Worm (Caenorhabditis elegans) whole organism, midembryonic: Measurements from ENCODE around the gene ZK666.12.

Experiments used
- T22C8.4 ChIP-seq: fragments of 200-800 bp; sonication (Bioruptor generic); IDR thresholded peaks from 2 replicates; pipeline ENCODE4 v1.3.6; 2022; ENCODE audit warnings: missing genetic modification characterization, missing compliant biosample characterization
- flt-1 ChIP-seq: fragments of 200-800 bp; sonication (Bioruptor generic); IDR thresholded peaks from 2 replicates; pipeline ENCODE4 v1.3.6; 2022; ENCODE audit warnings: missing genetic modification characterization, missing compliant biosample characterization
- klf-2 ChIP-seq: fragments of 200-800 bp; sonication (Bioruptor generic); conservative IDR thresholded peaks from 2 replicates; pipeline ENCODE4 v1.3.6; 2022; ENCODE audit warnings: missing genetic modification reagents, missing genetic modification characterization, missing compliant biosample characterization
- med-1 ChIP-seq: sonication (generic microtip); optimal IDR thresholded peaks from 2 replicates; lab custom pipeline; 2017; ENCODE audit warnings: missing genetic modification characterization, mild to moderate bottlenecking, missing compliant biosample characterization, antibody characterized with exemption, missing genetic modification reagents; ENCODE audit not compliant: insufficient read depth
- ref-1 ChIP-seq: fragments of 200-800 bp; sonication (Bioruptor generic); conservative IDR thresholded peaks from 2 replicates; pipeline ENCODE4 v1.3.6; 2022; ENCODE audit warnings: missing genetic modification reagents, missing genetic modification characterization, missing compliant biosample characterization
- tab-1 ChIP-seq: fragments of 200-800 bp; sonication (Bioruptor generic); IDR thresholded peaks from 2 replicates; pipeline ENCODE4 v1.3.6; 2022; ENCODE audit warnings: missing genetic modification characterization, missing compliant biosample characterization
- ztf-23 ChIP-seq: fragments of 200-800 bp; sonication (Bioruptor generic); IDR thresholded peaks from 2 replicates; pipeline ENCODE4 v1.3.6; 2022; ENCODE audit warnings: missing genetic modification reagents, missing genetic modification characterization, missing compliant biosample characterization
- ztf-29 ChIP-seq: fragments of 200-800 bp; sonication (Bioruptor generic); IDR thresholded peaks from 2 replicates; pipeline ENCODE4 v1.3.6; 2022; ENCODE audit warnings: missing genetic modification reagents, missing genetic modification characterization, missing compliant biosample characterization

DNA sequence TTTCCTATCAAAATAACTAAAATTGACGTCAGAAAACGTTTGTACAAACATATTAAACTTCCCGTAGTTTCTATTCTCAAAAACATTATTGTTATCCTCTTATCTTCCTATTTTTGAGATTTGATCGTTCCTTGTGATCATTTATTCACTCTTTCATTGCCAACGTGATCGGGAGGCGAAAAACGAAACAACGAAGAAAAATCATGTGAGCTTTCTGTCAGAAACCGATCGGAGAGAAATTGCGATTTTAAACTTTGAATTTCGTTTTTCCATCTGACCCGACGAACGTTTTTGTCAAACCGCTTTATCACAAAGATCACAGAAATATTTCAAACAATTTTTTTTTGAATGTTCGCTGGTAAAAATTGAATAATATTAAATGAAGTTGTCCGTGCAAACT lies 49.7 kb upstream of the ZK666.12 start:
- no peak for TF ChIP-seq med-1
- no peak for TF ChIP-seq ztf-29 (GFP tag; lab: Robert Waterston, UW)
- no peak for TF ChIP-seq ref-1 (GFP tag; lab: Robert Waterston, UW)
- TF ChIP-seq ztf-23 (GFP tag; lab: Robert Waterston, UW) = no peak
- no peak for TF ChIP-seq klf-2 (GFP tag; lab: Robert Waterston, UW)
- no peak for TF ChIP-seq T22C8.4 (GFP tag; lab: Robert Waterston, UW)
- TF ChIP-seq tab-1 (GFP tag; lab: Robert Waterston, UW) = no peak
- TF ChIP-seq flt-1 (GFP tag; lab: Robert Waterston, UW) = no peak
